Fruit fly (Drosophila melanogaster) whole organism, larva: ENCODE results near the gene 7B2.

Experiments
- noc ChIP-seq: fragments of 200-800 bp; sonication (Bioruptor generic); optimal IDR thresholded peaks from 3 replicates; lab custom pipeline; 2019; ENCODE audit warnings: missing biosample characterization, mild to moderate bottlenecking, missing genetic modification characterization, moderate library complexity

Gene 7B2

dm6 chr3R:5376612-5377011 lies at the start of gene 7B2:
Gene 7B2, plus strand, starts transcription at chr3R:5376780.
- TF ChIP-seq noc (tag; lab: Kevin White, UChicago): no peak

dm6 chr3R:5327911-5328310 lies 48.7 kb upstream of the 7B2 start:
- no peak for TF ChIP-seq noc (tag; lab: Kevin White, UChicago)

DNA sequence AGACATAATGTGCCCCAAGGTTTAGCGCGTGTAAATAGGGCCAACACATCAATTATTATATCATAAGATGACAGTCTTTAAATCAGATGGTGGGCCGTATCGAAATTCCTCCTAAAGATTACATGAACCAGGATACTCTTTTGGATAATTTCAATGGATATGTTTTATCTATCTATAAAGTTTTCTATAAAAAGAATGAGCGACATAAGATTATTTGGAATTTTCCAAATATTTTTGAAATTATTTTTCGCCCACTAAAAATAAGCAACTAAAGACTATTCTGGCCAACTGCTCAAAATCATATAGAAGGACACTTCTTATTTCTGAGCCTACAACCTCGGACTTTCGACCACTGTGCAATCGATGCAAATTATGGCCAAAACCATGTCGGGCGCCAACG lies 46.2 kb upstream of the 7B2 start:
- no peak for TF ChIP-seq noc (tag; lab: Kevin White, UChicago)

- TF ChIP-seq noc (tag; lab: Kevin White, UChicago): no peak
These were observed 44.7 kb upstream of the 7B2 start for dm6 chr3R:5331764-5332405.

DNA sequence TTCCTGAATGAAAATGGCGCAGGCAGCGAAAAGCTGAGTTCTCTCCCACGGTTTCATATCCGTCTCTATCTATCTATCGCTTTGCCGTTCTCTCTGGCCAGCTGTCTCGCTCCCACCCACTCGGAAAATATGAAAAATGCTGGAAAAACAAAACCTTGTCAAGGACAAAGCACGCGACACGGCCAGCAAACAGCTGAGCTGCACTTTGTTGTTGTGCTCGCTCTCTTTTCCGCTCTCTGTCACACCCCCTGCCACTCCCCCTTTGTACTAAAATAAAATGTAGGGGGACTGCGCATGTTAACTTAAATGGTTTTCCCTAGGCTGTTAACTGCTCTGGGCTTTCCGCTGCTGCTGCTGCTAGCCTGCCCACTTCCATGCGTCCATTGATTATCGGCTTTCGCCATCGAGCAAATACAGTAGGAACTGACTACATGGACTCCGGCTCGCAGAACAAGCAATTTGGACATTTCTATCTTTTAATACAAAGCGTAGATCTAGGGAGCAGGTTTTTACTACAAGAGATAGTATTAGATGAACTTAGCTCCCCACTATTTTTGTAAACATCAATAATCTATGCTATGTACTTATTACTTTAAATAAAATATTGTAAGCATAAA lies 29.8 kb upstream of the 7B2 start:
- TF ChIP-seq noc (tag; lab: Kevin White, UChicago): no peak

- TF ChIP-seq noc (tag; lab: Kevin White, UChicago): no peak
These were observed 26.1 kb upstream of the 7B2 start, which contains the start of gene mtd for dm6 chr3R:5350393-5350972. Gene mtd, minus strand, starts transcription at chr3R:5350443.

DNA sequence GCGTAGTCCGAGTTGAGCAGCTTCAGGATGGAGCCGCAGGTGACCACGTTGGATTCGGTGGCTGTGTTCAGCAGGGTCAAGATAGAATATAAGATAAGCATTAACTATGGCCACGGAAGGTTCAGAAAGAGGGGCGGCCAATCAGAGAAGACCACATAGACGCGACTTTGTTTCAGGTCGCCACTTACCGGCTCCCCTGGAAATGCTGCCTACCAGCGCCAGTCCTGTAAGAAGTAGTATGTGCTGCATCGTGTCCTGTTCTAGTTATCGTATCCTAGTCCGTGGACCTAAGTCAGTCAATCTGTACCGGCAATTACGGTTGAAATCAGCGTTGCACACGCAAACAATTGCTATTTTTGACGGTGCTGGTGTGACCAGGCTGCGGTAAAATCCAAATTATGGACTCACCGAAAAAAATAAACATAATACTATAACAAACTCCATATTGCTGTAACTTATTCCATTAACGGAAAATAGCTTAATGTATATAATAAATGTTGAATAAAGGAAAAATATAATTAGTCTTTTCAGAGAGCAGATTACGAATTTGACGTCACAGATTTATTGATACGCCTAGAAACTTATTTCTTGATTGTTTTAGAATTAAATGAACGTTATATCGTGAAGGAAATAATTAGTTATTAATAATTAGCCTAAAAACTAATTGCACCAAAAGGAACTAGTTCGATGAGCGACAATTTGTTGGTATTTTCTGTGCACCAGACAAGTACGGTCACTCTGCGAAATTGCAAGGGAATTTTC lies 22.0 kb upstream of the 7B2 start, which contains the start of the genes CG11999 and CG1161:
Gene CG11999 (minus strand): TSS at position 375 of the 762 bp plus-strand sequence.
Gene CG1161 (plus strand): TSS at position 720 of the 762 bp plus-strand sequence.
- peak; percentile 4 for TF ChIP-seq noc (tag; lab: Kevin White, UChicago)

DNA sequence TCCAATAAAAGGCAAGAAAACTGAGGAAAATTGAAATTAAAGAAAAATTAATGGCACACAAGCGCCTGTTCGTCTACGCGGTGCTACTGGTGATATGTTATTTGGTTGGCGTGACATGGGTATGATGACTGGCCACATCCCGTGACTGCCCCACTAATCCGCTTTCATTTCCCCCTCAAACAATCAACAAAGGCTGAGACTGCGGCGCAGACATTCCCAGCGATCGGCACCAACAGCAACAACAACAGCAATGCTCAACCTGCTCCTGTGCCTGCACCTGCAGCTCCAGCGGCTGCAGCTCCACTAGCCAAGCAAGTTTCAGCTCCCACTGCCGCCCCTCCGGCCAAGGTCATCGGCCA lies 21.5 kb upstream of the 7B2 start:
- no peak for TF ChIP-seq noc (tag; lab: Kevin White, UChicago)

- TF ChIP-seq noc (tag; lab: Kevin White, UChicago): no peak
These were observed 18.6 kb upstream of the 7B2 start, which contains the start of gene Prosbeta7 for dm6 chr3R:5357935-5358414. Gene Prosbeta7, minus strand, starts transcription at chr3R:5358364.

DNA sequence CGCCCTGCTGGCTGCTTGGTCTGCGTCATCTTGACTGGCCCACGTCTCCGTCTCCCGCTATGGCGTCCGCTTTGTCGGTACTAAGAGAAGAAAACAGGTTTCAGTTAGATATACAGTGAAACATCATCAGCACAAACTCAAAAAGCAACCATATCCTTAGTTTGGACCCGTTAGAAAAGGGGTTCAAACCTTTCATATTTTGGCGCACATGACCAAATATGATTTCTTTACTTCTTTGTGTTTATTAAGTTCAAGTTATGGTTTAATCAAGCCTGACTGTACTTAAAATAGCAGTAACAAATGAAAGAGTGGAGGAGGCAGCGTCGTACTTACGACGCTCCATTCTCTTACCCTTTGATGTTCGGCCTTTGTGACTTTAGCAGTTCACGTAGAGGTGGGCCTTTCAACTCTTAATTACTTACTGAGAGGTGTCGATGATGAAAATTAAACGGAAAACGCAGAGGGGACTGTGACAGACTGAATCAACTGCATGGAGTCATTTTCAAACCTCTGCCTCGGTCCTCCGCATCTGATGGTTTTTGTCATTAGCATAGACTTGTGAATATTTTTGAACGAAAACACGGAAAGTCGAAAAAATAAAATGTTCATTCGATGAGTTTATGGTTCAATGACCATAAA lies 14.8 kb upstream of the 7B2 start:
- peak; percentile 87 for TF ChIP-seq noc (tag; lab: Kevin White, UChicago)

- no peak for TF ChIP-seq noc (tag; lab: Kevin White, UChicago)
These were observed 13.2 kb upstream of the 7B2 start for dm6 chr3R:5363412-5363811.

DNA sequence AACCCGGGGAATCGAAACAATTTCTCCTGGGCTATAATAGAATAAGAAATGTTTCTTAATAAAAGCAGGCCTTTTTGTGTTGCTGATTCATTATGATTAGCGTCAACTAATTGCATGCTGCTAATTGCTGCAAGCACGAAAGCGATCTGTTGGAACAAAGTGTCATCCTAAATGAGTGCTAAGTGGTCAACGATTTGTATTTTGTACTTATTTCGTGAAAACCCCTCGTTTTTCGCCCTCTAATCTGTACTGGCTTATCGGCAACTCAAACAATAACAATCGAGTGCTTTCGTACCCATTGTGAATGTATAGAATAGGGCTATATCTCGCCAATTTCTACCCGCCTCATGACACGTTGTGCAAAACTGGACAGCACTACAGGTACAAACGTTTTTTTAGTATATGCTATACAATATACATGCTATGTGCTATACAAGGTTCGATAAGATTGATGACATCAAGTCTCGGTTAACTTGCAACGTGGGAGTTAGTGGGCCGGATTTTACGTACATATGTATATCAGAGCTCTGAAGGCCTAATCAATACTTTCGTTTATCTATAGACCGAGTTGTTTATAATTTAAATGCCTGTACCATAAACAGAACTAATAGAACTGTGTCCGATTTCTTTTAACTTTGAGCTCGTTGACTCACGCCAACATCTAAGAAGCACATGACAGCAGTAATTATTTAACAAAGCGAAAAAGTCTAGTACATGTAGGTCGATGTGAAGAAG lies 11.9 kb upstream of the 7B2 start:
- peak; percentile 55 for TF ChIP-seq noc (tag; lab: Kevin White, UChicago)

dm6 chr3R:5367512-5368169 lies 8.9 kb upstream of the 7B2 start:
- no peak for TF ChIP-seq noc (tag; lab: Kevin White, UChicago)

DNA sequence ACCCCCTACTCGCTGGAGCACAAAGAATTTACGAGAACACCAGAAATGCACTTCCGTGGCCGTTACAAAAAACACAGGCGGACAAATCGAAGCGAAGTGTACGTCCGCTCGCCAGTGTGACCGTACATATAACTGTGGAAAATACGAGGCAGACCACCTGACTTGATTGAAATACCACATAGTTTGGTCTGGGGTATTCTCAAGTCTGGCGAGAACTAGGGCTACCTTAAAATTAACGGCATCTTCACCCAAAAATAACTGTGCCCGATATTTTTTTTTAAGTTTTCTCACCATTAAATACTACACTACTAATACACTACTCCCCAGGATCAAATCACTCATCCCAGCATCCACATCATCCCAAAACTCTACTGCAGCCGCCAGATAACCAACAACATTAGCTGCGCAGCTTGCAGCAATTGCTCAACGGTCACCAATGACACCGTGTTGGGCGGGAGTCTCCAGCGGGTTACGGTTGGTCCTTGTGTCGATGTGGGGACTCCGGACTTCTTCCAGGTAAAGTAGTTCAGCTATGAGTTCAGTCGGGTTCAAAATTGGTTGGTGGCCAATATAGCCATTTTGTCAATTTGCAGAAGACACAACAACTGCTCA lies 8.3 kb upstream of the 7B2 start, which contains the start of gene Cerk:
Gene Cerk (minus strand): TSS at position 137 of the 612 bp plus-strand sequence.
- TF ChIP-seq noc (tag; lab: Kevin White, UChicago): no peak
